Fruit fly (Drosophila melanogaster) whole organism: Measurements from ENCODE around the gene Cpr62Bc.

ENCODE experiments used
- CG8478 ChIP-seq: fragments of >200 bp; optimal IDR thresholded peaks from 2 replicates; lab custom pipeline; 2018; ENCODE audit warnings: inconsistent platforms
- Dll ChIP-seq: fragments of >200 bp; optimal IDR thresholded peaks from 2 replicates; lab custom pipeline; 2017
- EcR ChIP-seq, 2 experiments: fragments of >200 bp; optimal IDR thresholded peaks; 2 replicates each; lab custom pipeline; 2017; ENCODE audit warnings: missing biosample characterization in 2 of 2, missing genetic modification characterization in 2 of 2, missing genetic modification reagents in 2 of 2
- pan ChIP-seq: fragments of >200 bp; optimal IDR thresholded peaks from 2 replicates; lab custom pipeline; 2017
- psq ChIP-seq: fragments of >200 bp; optimal IDR thresholded peaks from 2 replicates; lab custom pipeline; 2017
- usp ChIP-seq: fragments of >200 bp; optimal IDR thresholded peaks from 2 replicates; lab custom pipeline; 2017; ENCODE audit warnings: missing biosample characterization, missing genetic modification characterization, mixed read lengths

The Cpr62Bc gene

DNA sequence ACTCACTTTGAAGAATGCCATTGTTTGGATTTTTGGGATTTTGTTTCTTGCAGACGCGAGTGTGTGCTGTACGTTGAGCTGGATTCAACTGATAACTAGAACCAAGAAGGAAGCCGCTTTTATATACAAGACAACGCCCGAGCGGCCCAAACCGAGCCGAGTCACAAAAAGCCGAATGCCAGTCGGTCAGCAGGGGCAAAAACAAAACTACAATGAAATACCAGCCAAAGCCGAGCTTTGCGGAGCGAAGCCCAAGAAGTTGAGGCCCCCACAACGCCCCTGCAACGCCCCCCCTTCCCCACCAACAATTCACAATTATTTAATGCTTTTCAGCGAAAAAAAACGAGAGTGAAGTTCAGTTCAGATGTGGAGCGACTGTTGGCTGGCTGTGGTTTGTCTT, at the start of gene Cpr62Bc:
Gene Cpr62Bc (minus strand): TSS at position 101 of the 400 bp plus-strand sequence.
- TF ChIP-seq Dll (lab: Kevin White, UChicago): no peak
- no peak for TF ChIP-seq psq
- no peak for TF ChIP-seq CG8478
- TF ChIP-seq usp: no peak
- no peak for TF ChIP-seq EcR (GFP tag; optimal IDR thresholded peaks at IDR 0.05; lab: Kevin White, UChicago)
- TF ChIP-seq pan (lab: Kevin White, UChicago): no peak

DNA sequence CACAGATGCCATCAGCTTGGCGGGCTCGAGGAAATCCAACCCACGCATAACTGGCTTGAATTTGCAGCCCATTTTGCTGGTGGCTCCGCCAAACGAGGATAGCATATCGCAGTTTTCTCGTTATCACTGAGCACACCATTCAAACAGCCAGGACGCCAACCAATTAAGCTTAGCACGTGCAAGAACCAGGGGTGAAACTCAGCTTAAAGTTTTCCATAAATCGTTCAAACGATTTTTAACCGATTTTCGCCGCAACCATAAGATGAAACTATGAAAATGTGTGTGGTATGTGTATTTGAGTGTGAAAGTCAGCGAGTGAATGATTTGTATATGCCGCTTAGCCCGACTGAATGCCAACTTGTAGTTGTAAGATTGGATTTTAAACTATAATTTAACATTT, 49.1 kb upstream of the Cpr62Bc start:
- peak; percentile 36 for TF ChIP-seq CG8478
- no peak for TF ChIP-seq psq
- no peak for TF ChIP-seq EcR (GFP tag; optimal IDR thresholded peaks at IDR 0.05; lab: Kevin White, UChicago)

DNA sequence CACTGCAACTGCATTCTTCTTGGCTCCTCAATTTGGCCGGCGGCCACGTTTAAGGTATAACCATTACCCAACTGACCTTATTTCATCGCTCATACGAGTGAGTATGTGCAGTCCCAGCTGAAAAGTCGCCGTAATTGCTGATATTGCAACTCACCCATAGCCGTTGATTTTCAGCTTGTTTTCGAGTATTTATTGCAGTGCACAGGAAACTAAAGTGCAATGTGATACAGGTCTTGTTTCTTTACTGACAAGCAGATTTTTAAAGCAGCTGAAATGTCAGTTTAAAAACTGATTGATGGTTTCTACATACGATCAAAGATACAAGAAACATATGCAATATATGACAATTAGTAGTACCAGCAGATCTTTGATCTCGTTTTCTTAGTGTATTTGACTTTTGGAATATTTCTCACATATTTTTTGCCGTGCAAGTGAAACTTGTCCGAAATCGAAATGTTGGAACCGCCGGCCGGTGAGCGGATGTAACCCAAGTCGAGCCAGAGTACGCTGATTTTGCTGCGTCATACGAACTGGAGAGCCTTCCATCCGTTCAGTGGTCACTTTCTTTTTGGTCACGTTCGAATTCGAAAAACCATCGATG, 46.1 kb upstream of the Cpr62Bc start:
- TF ChIP-seq psq: no peak
- TF ChIP-seq usp: no peak
- no peak for TF ChIP-seq CG8478
- TF ChIP-seq pan (lab: Kevin White, UChicago): no peak
- no peak for TF ChIP-seq Dll (lab: Kevin White, UChicago)
- no peak for TF ChIP-seq EcR (GFP tag; optimal IDR thresholded peaks at IDR 0.05; lab: Kevin White, UChicago)

DNA sequence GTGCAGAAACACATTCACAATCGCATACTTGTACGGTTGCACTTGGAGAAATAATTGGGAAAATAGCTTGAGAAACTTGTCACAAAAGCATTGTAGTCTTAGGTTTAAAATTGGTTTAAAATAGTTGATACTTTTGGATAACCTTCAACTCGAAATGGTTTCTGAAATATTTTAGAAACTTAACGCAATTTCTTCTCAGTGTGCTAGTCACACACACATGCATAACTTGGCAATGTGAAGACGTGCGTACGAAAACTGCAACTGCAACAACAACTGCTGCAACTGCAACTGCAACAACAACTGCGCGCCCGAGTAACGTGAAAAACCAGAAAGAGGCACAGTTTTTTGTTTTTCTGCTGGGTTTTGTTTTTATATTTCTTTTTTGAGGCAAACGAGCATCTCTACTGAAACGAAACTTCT, 44.3 kb upstream of the Cpr62Bc start:
- no peak for TF ChIP-seq Dll (lab: Kevin White, UChicago)
- no peak for TF ChIP-seq pan (lab: Kevin White, UChicago)
- TF ChIP-seq usp: no peak
- no peak for TF ChIP-seq CG8478
- no peak for TF ChIP-seq psq
- TF ChIP-seq EcR (GFP tag; optimal IDR thresholded peaks at IDR 0.05; lab: Kevin White, UChicago): no peak

dm6 chr3L:1885436-1885835, 43.6 kb upstream of the Cpr62Bc start, which contains the start of gene Tmhs:
Tmhs (plus strand) TSS chr3L:1885657.
- no peak for TF ChIP-seq usp
- TF ChIP-seq Dll (lab: Kevin White, UChicago): no peak
- no peak for TF ChIP-seq EcR (GFP tag; optimal IDR thresholded peaks at IDR 0.05; lab: Kevin White, UChicago)
- no peak for TF ChIP-seq CG8478
- TF ChIP-seq psq: no peak
- no peak for TF ChIP-seq pan (lab: Kevin White, UChicago)

- TF ChIP-seq CG8478: no peak
- TF ChIP-seq pan (lab: Kevin White, UChicago): no peak
- no peak for TF ChIP-seq usp
- TF ChIP-seq Dll (lab: Kevin White, UChicago): no peak
- TF ChIP-seq psq: no peak
- TF ChIP-seq EcR (GFP tag; optimal IDR thresholded peaks at IDR 0.05; lab: Kevin White, UChicago): no peak
Measured at dm6 chr3L:1884652-1885051, 42.8 kb upstream of the Cpr62Bc start, which contains the start of gene Aprt. Aprt (minus strand) TSS chr3L:1885019.

DNA sequence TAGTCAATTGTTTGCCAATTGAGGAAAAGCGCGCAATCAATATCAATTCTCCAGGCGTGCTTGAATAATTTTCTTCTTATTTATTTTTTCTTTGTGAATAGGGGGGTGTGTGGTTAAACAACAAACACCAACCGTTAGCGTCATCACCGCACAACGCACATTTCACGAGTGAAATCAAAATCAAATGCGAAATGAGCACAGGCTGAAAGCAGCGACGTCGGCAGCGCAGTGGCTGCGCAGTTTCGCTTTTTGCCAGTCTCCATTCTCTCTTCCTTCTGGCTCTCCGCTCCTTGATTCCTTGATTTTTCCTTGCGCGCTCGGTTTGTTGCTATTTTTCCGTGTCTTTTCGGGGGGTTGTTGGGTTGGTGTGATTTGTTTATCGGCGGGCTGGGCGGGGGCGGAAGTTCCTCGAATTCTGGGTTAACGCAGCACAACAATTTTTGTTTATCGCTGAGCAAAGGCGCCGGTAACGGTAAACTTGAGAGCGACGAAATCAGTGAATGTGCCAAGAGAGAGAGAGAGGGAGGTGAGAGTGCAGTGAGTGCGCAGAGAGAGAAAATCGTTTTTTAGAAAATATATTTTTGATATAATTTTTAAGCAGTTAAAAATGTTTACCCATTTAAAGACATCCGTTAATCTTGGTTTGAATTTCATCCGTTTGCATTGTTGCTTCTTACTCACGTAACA, 41.1 kb upstream of the Cpr62Bc start, which contains the start of gene CG13937:
Gene CG13937 (minus strand): TSS at position 174 of the 687 bp plus-strand sequence.
- TF ChIP-seq Dll (lab: Kevin White, UChicago) (no peak), CG8478 (no peak), EcR (GFP tag; optimal IDR thresholded peaks at IDR 0.05; lab: Kevin White, UChicago) (no peak), pan (lab: Kevin White, UChicago) (no peak), usp (no peak), psq (no peak)

DNA sequence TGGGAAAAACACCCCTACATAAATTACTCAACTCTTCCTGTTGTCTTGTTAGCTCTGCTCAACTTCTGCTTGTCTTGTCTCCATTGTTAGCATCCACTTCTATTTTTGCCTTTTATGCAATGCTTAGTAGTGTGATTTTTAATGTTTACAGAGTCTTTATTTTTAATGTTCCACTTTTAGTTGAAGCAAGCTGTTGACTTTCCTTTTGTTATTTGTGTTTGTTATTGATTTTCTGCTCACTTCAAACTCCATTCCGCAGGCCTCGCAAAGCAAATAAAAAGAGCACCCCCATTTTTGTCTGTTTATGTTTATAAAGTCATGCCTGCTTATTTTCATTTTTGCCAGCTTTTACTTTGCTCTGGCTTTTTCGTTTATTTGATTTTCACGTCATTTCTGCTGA, 40.0 kb upstream of the Cpr62Bc start:
- TF ChIP-seq pan (lab: Kevin White, UChicago): no peak
- no peak for TF ChIP-seq usp
- no peak for TF ChIP-seq psq
- TF ChIP-seq EcR (GFP tag; optimal IDR thresholded peaks at IDR 0.05; lab: Kevin White, UChicago): no peak
- TF ChIP-seq CG8478: no peak
- no peak for TF ChIP-seq Dll (lab: Kevin White, UChicago)

- no peak for TF ChIP-seq CG8478
- TF ChIP-seq EcR (GFP tag; optimal IDR thresholded peaks at IDR 0.05; lab: Kevin White, UChicago): no peak
- no peak for TF ChIP-seq Dll (lab: Kevin White, UChicago)
- no peak for TF ChIP-seq psq
- TF ChIP-seq pan (lab: Kevin White, UChicago): no peak
- no peak for TF ChIP-seq usp
Measured at dm6 chr3L:1880692-1881091, 38.8 kb upstream of the Cpr62Bc start.

- TF ChIP-seq EcR (GFP tag; optimal IDR thresholded peaks at IDR 0.05; lab: Kevin White, UChicago) (no peak), pan (lab: Kevin White, UChicago) (no peak), CG8478 (no peak), Dll (lab: Kevin White, UChicago) (no peak), usp (no peak), psq (no peak)
Measured at dm6 chr3L:1876215-1876625, 34.3 kb upstream of the Cpr62Bc start, which contains the start of gene dre4. dre4 (minus strand) TSS chr3L:1876312.

DNA sequence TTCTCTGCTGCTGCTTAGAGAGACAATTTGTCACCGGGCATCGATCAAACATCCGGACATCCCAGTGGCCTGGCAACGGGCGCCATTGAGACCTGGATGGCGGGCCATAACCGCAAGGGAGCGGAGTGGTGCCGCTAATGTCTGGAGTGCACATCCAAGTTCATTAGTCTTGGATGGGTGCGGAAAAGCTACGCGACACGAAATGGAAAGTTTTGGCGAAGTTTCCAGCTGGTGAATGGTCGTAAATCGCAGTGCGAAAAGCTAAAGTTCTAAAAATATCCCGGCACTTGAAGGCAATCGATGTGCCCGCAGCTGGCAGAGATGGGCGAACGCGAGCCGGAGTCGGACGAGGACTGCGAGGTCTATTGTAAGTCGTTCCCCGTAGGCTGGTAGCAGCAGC, 27.8 kb upstream of the Cpr62Bc start, which contains the start of gene CG13924:
Gene CG13924 (plus strand): TSS at position 301 of the 400 bp plus-strand sequence.
- TF ChIP-seq pan (lab: Kevin White, UChicago) (no peak), CG8478 (no peak), Dll (lab: Kevin White, UChicago) (no peak), usp (no peak), EcR (GFP tag; optimal IDR thresholded peaks at IDR 0.05; lab: Kevin White, UChicago) (no peak), psq (no peak)

- TF ChIP-seq EcR (GFP tag; optimal IDR thresholded peaks at IDR 0.05; lab: Kevin White, UChicago): no peak
- TF ChIP-seq usp: no peak
- no peak for TF ChIP-seq Dll (lab: Kevin White, UChicago)
- TF ChIP-seq CG8478: no peak
- TF ChIP-seq psq: no peak
- TF ChIP-seq pan (lab: Kevin White, UChicago): no peak
Measured at dm6 chr3L:1868841-1869240, 27.0 kb upstream of the Cpr62Bc start.
